Worm (Caenorhabditis elegans) whole organism, L4/young adult: ENCODE results near the gene C06B3.1.

Experiments used
- W03F9.2 ChIP-seq: fragments of 150-350 bp; optimal IDR thresholded peaks from 2 replicates; lab custom pipeline; 2014; ENCODE audit warnings: missing biosample characterization, missing genetic modification characterization
- him-1 ChIP-seq: sonication (generic microtip); optimal IDR thresholded peaks from 2 replicates; lab custom pipeline; 2016; ENCODE audit warnings: missing genotype, missing genetic modification reagents, missing genetic modification characterization, missing compliant biosample characterization

- TF ChIP-seq W03F9.2 (tag; lab: Kevin White, UChicago) (no peak), him-1 (tag; lab: Kevin White, UChicago) (no peak)
Measured at ce11 chrV:13873323-13873722, 29.3 kb upstream of the C06B3.1 start.
